Worm (Caenorhabditis elegans) whole organism, L2 larva: Measurements from ENCODE around the gene C39E6.2.

ENCODE experiments used
- ama-1 ChIP-seq: fragments of 150-350 bp; optimal IDR thresholded peaks from 2 replicates; lab custom pipeline; 2018; ENCODE audit warnings: inconsistent platforms
- egl-27 ChIP-seq: sonication (generic microtip); optimal IDR thresholded peaks from 3 replicates; lab custom pipeline; 2017; ENCODE audit warnings: missing biosample characterization, missing genetic modification reagents, missing genetic modification characterization
- nhr-11 ChIP-seq: fragments of 150-350 bp; optimal IDR thresholded peaks from 2 replicates; lab custom pipeline; 2014; ENCODE audit warnings: missing biosample characterization, missing genetic modification characterization
- nhr-77 ChIP-seq: fragments of 150-350 bp; optimal IDR thresholded peaks from 2 replicates; lab custom pipeline; 2014; ENCODE audit warnings: missing biosample characterization, missing genetic modification characterization
- ztf-1 ChIP-seq: fragments of 200-800 bp; sonication (Bioruptor generic); conservative IDR thresholded peaks from 2 replicates; pipeline ENCODE4 v1.3.6; 2022; ENCODE audit warnings: missing genetic modification characterization, missing compliant biosample characterization
- ztf-11 ChIP-seq: sonication (generic microtip); optimal IDR thresholded peaks from 2 replicates; lab custom pipeline; 2017; ENCODE audit warnings: missing biosample characterization, missing genetic modification characterization

- TF ChIP-seq egl-27 (tag; lab: Kevin White, UChicago) (no peak), ztf-11 (tag; lab: Kevin White, UChicago) (no peak), ama-1 (lab: Kevin White, UChicago) (no peak), ztf-1 (GFP tag; lab: Robert Waterston, UW) (no peak), nhr-77 (tag; lab: Kevin White, UChicago) (no peak), nhr-11 (tag; lab: Kevin White, UChicago) (no peak)
These were observed 27.3 kb upstream of the C39E6.2 start, which contains the start of gene hum-10 for ce11 chrX:4782197-4782596.
